Worm (Caenorhabditis elegans) whole organism, mixed stage, embryonic: Measurements from ENCODE around the gene C26B9.7.

ENCODE experiments used
- M03D4.4 ChIP-seq: sonication (generic microtip); optimal IDR thresholded peaks from 2 replicates; lab custom pipeline; 2017; ENCODE audit warnings: mild to moderate bottlenecking, missing genetic modification characterization, missing compliant biosample characterization
- bed-3 ChIP-seq: fragments of 200-800 bp; sonication (Bioruptor generic); optimal IDR thresholded peaks from 3 replicates; lab custom pipeline; 2018; ENCODE audit warnings: mild to moderate bottlenecking, missing genetic modification characterization, moderate library complexity, missing compliant biosample characterization
- blmp-1 ChIP-seq: fragments of 150-350 bp; optimal IDR thresholded peaks from 2 replicates; lab custom pipeline; 2014; ENCODE audit warnings: missing biosample characterization, missing genetic modification characterization
- ceh-39 ChIP-seq: fragments of 150-350 bp; optimal IDR thresholded peaks from 2 replicates; lab custom pipeline; 2014; ENCODE audit warnings: missing biosample characterization, missing genetic modification characterization
- ceh-43 ChIP-seq: fragments of 200-800 bp; sonication (Bioruptor generic); optimal IDR thresholded peaks from 2 replicates; lab custom pipeline; 2018; ENCODE audit warnings: mild to moderate bottlenecking, missing genetic modification characterization, moderate library complexity, missing compliant biosample characterization
- ceh-83 ChIP-seq: fragments of 200-800 bp; sonication (Bioruptor generic); optimal IDR thresholded peaks from 2 replicates; lab custom pipeline; 2018; ENCODE audit warnings: mild to moderate bottlenecking, missing genetic modification characterization, missing compliant biosample characterization
- ces-1 ChIP-seq: fragments of 150-350 bp; optimal IDR thresholded peaks from 2 replicates; lab custom pipeline; 2014; ENCODE audit warnings: missing biosample characterization, missing genetic modification reagents, missing genetic modification characterization
- cnd-1 ChIP-seq: fragments of 200-800 bp; sonication (Bioruptor generic); optimal IDR thresholded peaks from 2 replicates; lab custom pipeline; 2018; ENCODE audit warnings: mild to moderate bottlenecking, missing genetic modification characterization, missing compliant biosample characterization
- drap-1 ChIP-seq: fragments of 200-800 bp; sonication (Bioruptor generic); optimal IDR thresholded peaks from 3 replicates; lab custom pipeline; 2018; ENCODE audit warnings: mild to moderate bottlenecking, missing genetic modification characterization, missing compliant biosample characterization
- elt-1 ChIP-seq: sonication (generic microtip); optimal IDR thresholded peaks from 2 replicates; lab custom pipeline; 2017; ENCODE audit warnings: missing genetic modification characterization, mild to moderate bottlenecking, missing compliant biosample characterization, antibody characterized with exemption, moderate library complexity, borderline replicate concordance; ENCODE audit not compliant: insufficient read depth
- elt-3 ChIP-seq: fragments of 150-350 bp; optimal IDR thresholded peaks from 2 replicates; lab custom pipeline; 2014; ENCODE audit warnings: missing biosample characterization, missing genetic modification characterization
- flh-1 ChIP-seq: fragments of 200-800 bp; sonication (Bioruptor generic); optimal IDR thresholded peaks from 2 replicates; lab custom pipeline; 2018; ENCODE audit warnings: mild to moderate bottlenecking, missing genetic modification characterization, moderate library complexity, missing compliant biosample characterization
- hlh-1 ChIP-seq: fragments of 150-350 bp; optimal IDR thresholded peaks from 2 replicates; lab custom pipeline; 2014; ENCODE audit warnings: missing biosample characterization, missing genetic modification reagents, missing genetic modification characterization
- lin-13 ChIP-seq: fragments of 150-350 bp; optimal IDR thresholded peaks from 2 replicates; lab custom pipeline; 2014; ENCODE audit warnings: missing biosample characterization, missing genetic modification characterization
- lin-32 ChIP-seq: fragments of 200-800 bp; sonication (Bioruptor generic); optimal IDR thresholded peaks from 2 replicates; lab custom pipeline; 2018; ENCODE audit warnings: mild to moderate bottlenecking, missing genetic modification characterization, missing compliant biosample characterization
- mab-5 ChIP-seq: fragments of 150-350 bp; optimal IDR thresholded peaks from 2 replicates; lab custom pipeline; 2014; ENCODE audit warnings: missing biosample characterization, missing genetic modification characterization
- mep-1 ChIP-seq: fragments of 150-350 bp; optimal IDR thresholded peaks from 2 replicates; lab custom pipeline; 2017; ENCODE audit warnings: missing biosample characterization, missing genetic modification reagents, missing genetic modification characterization, inconsistent platforms
- mls-2 ChIP-seq: sonication (generic microtip); optimal IDR thresholded peaks from 2 replicates; lab custom pipeline; 2016; ENCODE audit warnings: mild to moderate bottlenecking, missing genetic modification characterization, moderate library complexity, missing compliant biosample characterization
- nhr-12 ChIP-seq: fragments of 150-350 bp; optimal IDR thresholded peaks from 2 replicates; lab custom pipeline; 2014; ENCODE audit warnings: missing biosample characterization, missing genetic modification characterization
- nhr-2 ChIP-seq: fragments of 150-350 bp; optimal IDR thresholded peaks from 2 replicates; lab custom pipeline; 2014; ENCODE audit warnings: missing biosample characterization, missing genetic modification characterization
- nhr-237 ChIP-seq: fragments of 150-350 bp; optimal IDR thresholded peaks from 2 replicates; lab custom pipeline; 2014; ENCODE audit warnings: missing biosample characterization, missing genetic modification characterization
- nhr-28 ChIP-seq: fragments of 150-350 bp; optimal IDR thresholded peaks from 2 replicates; lab custom pipeline; 2014; ENCODE audit warnings: missing biosample characterization, missing genetic modification characterization
- nhr-76 ChIP-seq: sonication (generic microtip); optimal IDR thresholded peaks from 2 replicates; lab custom pipeline; 2017; ENCODE audit warnings: missing biosample characterization, missing genetic modification characterization
- pha-4 ChIP-seq: fragments of 150-350 bp; optimal IDR thresholded peaks from 2 replicates; lab custom pipeline; 2018; ENCODE audit warnings: missing biosample characterization, missing genetic modification reagents, missing genetic modification characterization
- sem-2 ChIP-seq: fragments of 200-800 bp; sonication (Bioruptor generic); optimal IDR thresholded peaks from 2 replicates; lab custom pipeline; 2018; ENCODE audit warnings: mild to moderate bottlenecking, missing genetic modification characterization, missing compliant biosample characterization
- snpc-4 ChIP-seq: fragments of 150-350 bp; optimal IDR thresholded peaks from 2 replicates; lab custom pipeline; 2014; ENCODE audit warnings: missing biosample characterization, missing genetic modification characterization
- sptf-1 ChIP-seq: sonication (generic microtip); optimal IDR thresholded peaks from 2 replicates; lab custom pipeline; 2017; ENCODE audit warnings: mild to moderate bottlenecking, missing genetic modification characterization, moderate library complexity, missing compliant biosample characterization
- tbx-8 ChIP-seq: fragments of 200-800 bp; sonication (Bioruptor generic); optimal IDR thresholded peaks from 2 replicates; lab custom pipeline; 2018; ENCODE audit warnings: mild to moderate bottlenecking, missing genetic modification characterization, moderate library complexity, missing compliant biosample characterization
- unc-120 ChIP-seq: sonication (generic microtip); optimal IDR thresholded peaks from 2 replicates; lab custom pipeline; 2017; ENCODE audit warnings: missing genetic modification characterization, missing compliant biosample characterization; ENCODE audit not compliant: poor library complexity, severe bottlenecking
- unc-39 ChIP-seq: fragments of 150-350 bp; optimal IDR thresholded peaks from 2 replicates; lab custom pipeline; 2014; ENCODE audit warnings: missing biosample characterization, missing genetic modification characterization
- zip-8 ChIP-seq: fragments of 150-350 bp; optimal IDR thresholded peaks from 2 replicates; lab custom pipeline; 2014; ENCODE audit warnings: missing biosample characterization, missing genetic modification characterization

C26B9.7 gene

DNA sequence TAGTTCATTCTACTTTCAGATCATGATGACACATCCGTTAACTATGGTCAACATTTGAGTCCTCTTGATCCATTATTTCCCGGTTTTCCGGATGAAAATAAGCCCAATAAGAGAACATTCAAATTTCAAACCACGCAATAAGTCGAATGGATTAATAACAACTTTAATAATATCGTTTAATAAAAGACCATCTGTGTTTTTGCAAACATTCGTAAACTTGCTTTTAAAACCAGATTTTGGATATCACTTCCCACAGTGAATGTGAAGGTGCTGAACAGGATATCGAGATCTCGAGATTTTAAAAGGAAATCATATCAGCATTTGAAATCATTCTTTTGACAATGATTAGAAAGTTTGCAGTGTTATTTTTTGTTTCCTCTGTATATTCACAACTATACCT is at the start of gene C26B9.7:
Gene C26B9.7 (plus strand): TSS at position 301 of the 400 bp plus-strand sequence.
- no peak for TF ChIP-seq cnd-1 (tag; lab: Kevin White, UChicago)
- TF ChIP-seq lin-13 (tag; lab: Kevin White, UChicago), result no peak
- no peak for TF ChIP-seq zip-8 (tag; lab: Kevin White, UChicago)
- no peak for TF ChIP-seq ces-1 (GFP tag; lab: Kevin White, UChicago)
- TF ChIP-seq elt-3 (tag; lab: Kevin White, UChicago), result no peak
- no peak for TF ChIP-seq nhr-28 (tag; lab: Kevin White, UChicago)
- TF ChIP-seq sptf-1 (tag; lab: Kevin White, UChicago), result no peak
- TF ChIP-seq unc-39 (tag; lab: Kevin White, UChicago), result no peak
- TF ChIP-seq nhr-12 (tag; lab: Kevin White, UChicago), result no peak
- TF ChIP-seq bed-3, result no peak

DNA sequence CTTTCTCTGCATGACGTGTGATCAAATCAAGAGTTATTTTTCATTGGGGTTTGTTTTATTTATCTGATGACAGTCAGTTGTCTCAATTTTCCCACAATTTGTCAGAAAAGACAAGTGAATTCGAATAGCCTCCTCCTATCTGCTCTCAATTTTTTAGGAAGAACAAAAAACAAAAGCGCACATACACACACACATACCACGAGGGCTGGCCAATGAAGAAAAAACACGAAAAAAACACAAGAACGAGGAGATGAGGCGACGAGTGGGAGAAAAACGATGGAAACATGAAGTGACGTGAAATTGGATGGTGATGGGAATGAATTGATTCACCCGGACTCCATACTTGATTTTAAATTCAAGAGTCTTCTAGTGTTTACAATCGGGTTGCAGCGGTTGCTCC is 48.2 kb upstream of the C26B9.7 start:
- TF ChIP-seq nhr-28 (tag; lab: Kevin White, UChicago), result no peak
- no peak for TF ChIP-seq hlh-1 (tag; lab: Kevin White, UChicago)
- no peak for TF ChIP-seq elt-3 (tag; lab: Kevin White, UChicago)
- no peak for TF ChIP-seq sptf-1 (tag; lab: Kevin White, UChicago)
- no peak for TF ChIP-seq bed-3
- no peak for TF ChIP-seq ces-1 (GFP tag; lab: Kevin White, UChicago)
- no peak for TF ChIP-seq unc-120
- no peak for TF ChIP-seq pha-4

DNA sequence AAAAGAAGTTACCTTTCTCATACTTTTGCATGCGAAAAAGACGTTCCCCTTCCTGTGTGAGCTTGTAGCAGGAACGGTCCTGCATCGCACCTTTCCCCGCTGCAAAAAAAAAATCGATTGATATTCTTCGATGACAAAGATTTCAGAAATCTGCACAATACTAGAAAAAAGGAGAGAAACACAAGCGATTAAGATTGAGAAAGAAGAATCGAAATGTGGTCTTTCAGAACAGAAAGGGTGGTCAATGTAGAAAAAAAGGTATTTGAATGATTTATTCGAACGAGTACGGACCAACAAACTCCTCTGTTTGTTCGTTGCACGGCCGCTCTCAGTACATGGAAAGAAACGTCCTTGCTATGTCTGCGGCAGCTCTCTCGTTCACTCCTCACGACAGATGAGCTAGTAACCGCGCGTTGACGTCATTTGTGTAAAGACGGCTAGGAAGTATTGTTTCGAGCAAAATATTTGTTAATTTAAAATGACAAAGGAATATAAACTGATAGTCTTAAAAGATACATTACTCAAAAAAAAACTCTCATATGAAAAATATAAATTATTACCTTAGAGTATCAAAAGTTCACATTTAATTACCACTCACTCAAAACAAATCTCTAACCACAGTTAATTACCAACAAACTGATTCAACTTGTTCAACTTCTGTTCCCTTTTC is 44.0 kb upstream of the C26B9.7 start, which contains the start of gene ift-81:
Gene ift-81 (plus strand): TSS at position 620 of the 670 bp plus-strand sequence.
- TF ChIP-seq flh-1 (GFP tag; lab: Kevin White, UChicago) (no peak), lin-13 (tag; lab: Kevin White, UChicago) (peak; percentile 5), mls-2 (tag; lab: Kevin White, UChicago) (no peak), snpc-4 (tag; lab: Kevin White, UChicago) (no peak), mab-5 (tag; lab: Kevin White, UChicago) (no peak), mep-1 (tag; lab: Kevin White, UChicago) (peak; percentile 29), nhr-237 (no peak), sem-2 (GFP tag; lab: Kevin White, UChicago) (no peak), lin-32 (GFP tag; lab: Kevin White, UChicago) (no peak), drap-1 (GFP tag; lab: Kevin White, UChicago) (no peak), nhr-76 (tag; lab: Kevin White, UChicago) (no peak), elt-1 (tag; lab: Kevin White, UChicago) (no peak), cnd-1 (tag; lab: Kevin White, UChicago) (no peak), hlh-1 (tag; lab: Kevin White, UChicago) (peak; percentile 46), ceh-39 (tag; lab: Kevin White, UChicago) (no peak), unc-39 (tag; lab: Kevin White, UChicago) (no peak), pha-4 (no peak), tbx-8 (no peak), nhr-12 (tag; lab: Kevin White, UChicago) (no peak), bed-3 (no peak), ceh-83 (no peak), nhr-28 (tag; lab: Kevin White, UChicago) (no peak), blmp-1 (tag; lab: Kevin White, UChicago) (no peak), M03D4.4 (tag; lab: Kevin White, UChicago) (no peak), nhr-2 (no peak), zip-8 (tag; lab: Kevin White, UChicago) (no peak), ces-1 (GFP tag; lab: Kevin White, UChicago) (peak; percentile 12)
- TF ChIP-seq, all 35 proteins: peak for 4

DNA sequence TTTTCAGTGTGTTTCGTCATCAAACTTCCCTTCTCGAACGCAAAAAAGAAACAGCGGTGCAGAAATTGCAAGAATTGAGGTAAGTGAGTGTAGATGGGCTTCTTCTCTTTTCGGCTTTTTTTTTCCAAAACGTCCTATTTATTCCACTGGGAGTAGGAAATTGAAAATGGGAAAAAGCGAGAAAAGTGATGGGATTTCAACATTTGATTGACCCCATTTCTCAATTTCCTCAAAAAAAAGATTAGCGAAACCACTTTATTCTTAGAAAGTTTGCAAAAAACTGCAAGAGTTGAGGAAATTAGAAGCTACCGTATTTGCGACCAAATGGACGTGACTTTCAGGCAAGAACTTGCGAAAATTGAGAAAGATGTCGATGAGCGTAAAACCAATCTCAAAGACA is 38.6 kb upstream of the C26B9.7 start, which contains the start of gene ags-3:
Gene ags-3 (minus strand): TSS at position 101 of the 400 bp plus-strand sequence.
- TF ChIP-seq ceh-39 (tag; lab: Kevin White, UChicago) (no peak), M03D4.4 (tag; lab: Kevin White, UChicago) (no peak), snpc-4 (tag; lab: Kevin White, UChicago) (no peak), mls-2 (tag; lab: Kevin White, UChicago) (no peak), sptf-1 (tag; lab: Kevin White, UChicago) (no peak), blmp-1 (tag; lab: Kevin White, UChicago) (no peak), zip-8 (tag; lab: Kevin White, UChicago) (no peak), elt-3 (tag; lab: Kevin White, UChicago) (no peak), lin-13 (tag; lab: Kevin White, UChicago) (no peak), bed-3 (no peak), tbx-8 (no peak), ces-1 (GFP tag; lab: Kevin White, UChicago) (no peak), cnd-1 (tag; lab: Kevin White, UChicago) (no peak), hlh-1 (tag; lab: Kevin White, UChicago) (no peak), ceh-43 (GFP tag; lab: Kevin White, UChicago) (no peak), unc-120 (no peak), unc-39 (tag; lab: Kevin White, UChicago) (no peak), nhr-12 (tag; lab: Kevin White, UChicago) (no peak), pha-4 (no peak)
